Worm (Caenorhabditis elegans): Measurements from ENCODE around the gene clec-198.

clec-198 gene

DNA sequence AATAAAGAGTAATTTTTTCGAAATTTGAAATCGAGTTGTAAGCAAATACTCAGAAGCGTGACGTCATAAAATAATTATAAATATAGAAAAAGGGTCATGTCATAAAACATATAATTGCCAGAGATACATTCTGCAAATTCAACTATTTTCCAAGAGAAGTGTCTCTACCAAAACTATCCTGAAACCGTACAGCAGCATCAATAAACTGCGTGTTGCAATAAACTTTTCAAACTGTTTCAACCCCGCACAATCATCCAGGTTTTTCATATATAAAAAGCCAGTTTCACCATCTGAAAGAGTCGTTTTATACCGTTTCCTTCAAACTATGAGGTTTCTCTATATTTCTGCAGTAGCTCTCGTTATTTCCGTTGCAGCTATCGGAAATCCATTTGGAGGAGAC lies 3.5 kb upstream of the clec-198 start, which contains the start of gene C49C3.11:
C49C3.11 (plus strand) TSS at position 301 of the 400 bp plus-strand sequence.
- TF ChIP-seq lsy-12 (tag; optimal IDR thresholded peaks at IDR 0.05) (no peak), daf-12 (tag; optimal IDR thresholded peaks at IDR 0.05) (no peak), eor-1 (tag; optimal IDR thresholded peaks at IDR 0.05) (no peak), ceh-9 (tag; optimal IDR thresholded peaks at IDR 0.05) (no peak), mml-1 (tag; optimal IDR thresholded peaks at IDR 0.05) (no peak), egl-5 (tag; optimal IDR thresholded peaks at IDR 0.05) (no peak), aly-2 (tag; optimal IDR thresholded peaks at IDR 0.05) (no peak), ceh-82 (tag; optimal IDR thresholded peaks at IDR 0.05) (no peak), fos-1 (tag; optimal IDR thresholded peaks at IDR 0.05) (no peak), nhr-25 (tag; optimal IDR thresholded peaks at IDR 0.05) (no peak), nhr-23 (tag; optimal IDR thresholded peaks at IDR 0.05) (no peak), nhr-67 (tag; optimal IDR thresholded peaks at IDR 0.05) (no peak), zag-1 (tag; optimal IDR thresholded peaks at IDR 0.05) (no peak), pha-4 (tag; optimal IDR thresholded peaks at IDR 0.05) (no peak), jun-1 (tag; optimal IDR thresholded peaks at IDR 0.05) (no peak), snpc-4 (tag; optimal IDR thresholded peaks at IDR 0.05) (no peak), nhr-77 (tag; optimal IDR thresholded peaks at IDR 0.05) (no peak), nhr-76 (tag; optimal IDR thresholded peaks at IDR 0.05) (no peak)

DNA sequence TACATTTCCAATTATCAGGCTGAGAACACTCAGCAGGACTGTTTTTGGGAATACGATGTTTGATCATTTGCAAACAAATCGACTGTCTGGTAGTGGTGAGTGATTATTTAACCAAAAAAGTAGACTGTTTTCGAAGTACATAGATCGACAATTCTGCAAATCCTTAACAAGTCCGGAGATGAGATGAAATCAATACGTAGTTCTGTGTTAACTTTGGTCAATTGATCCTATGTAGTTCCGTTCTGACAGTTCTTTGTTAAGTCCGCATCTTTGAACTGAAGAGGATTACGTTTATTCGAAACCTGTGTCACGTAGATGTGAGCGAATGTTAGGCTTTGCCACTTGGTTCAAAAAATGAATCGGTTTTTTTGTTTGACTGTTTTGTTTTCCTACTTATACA lies 4.6 kb downstream of the clec-198 start, which contains the start of gene clec-199:
clec-199 (plus strand) TSS at position 301 of the 400 bp plus-strand sequence.
- TF ChIP-seq R02D3.7 (tag; optimal IDR thresholded peaks at IDR 0.05) (no peak), nhr-76 (tag; optimal IDR thresholded peaks at IDR 0.05) (no peak)

DNA sequence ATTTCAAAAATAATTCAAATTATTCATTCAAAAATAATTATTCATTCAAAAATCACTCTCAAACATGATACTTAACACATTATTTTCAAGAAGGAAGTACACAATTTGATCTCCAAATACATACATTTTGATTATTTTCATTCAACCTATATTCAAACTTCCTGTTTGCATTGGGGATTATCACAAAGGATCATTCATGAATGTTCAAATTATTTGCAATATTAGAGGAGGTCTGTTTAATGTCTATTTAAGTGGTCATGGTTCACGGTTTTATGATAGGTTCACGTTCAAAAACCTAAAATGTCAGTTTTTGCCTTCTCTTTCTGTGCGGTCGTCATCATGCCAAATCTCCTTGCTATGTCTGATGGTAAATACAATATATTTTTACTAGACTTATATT lies 14.2 kb downstream of the clec-198 start, which contains the start of gene clec-202:
clec-202 (plus strand) TSS at position 301 of the 400 bp plus-strand sequence.
- no peak for TF ChIP-seq nhr-43 (tag; optimal IDR thresholded peaks at IDR 0.05; ENCODE audit: poor library complexity, severe bottlenecking)
- TF ChIP-seq nhr-28 (tag; optimal IDR thresholded peaks at IDR 0.05), result no peak
- TF ChIP-seq nhr-25 (tag; optimal IDR thresholded peaks at IDR 0.05), result no peak
- no peak for TF ChIP-seq skn-1 (tag; optimal IDR thresholded peaks at IDR 0.05)
- no peak for TF ChIP-seq snpc-4 (tag; optimal IDR thresholded peaks at IDR 0.05)
- TF ChIP-seq ztf-11 (tag; optimal IDR thresholded peaks at IDR 0.05), result no peak
- TF ChIP-seq nfya-1 (tag; optimal IDR thresholded peaks at IDR 0.05; ENCODE audit: insufficient read depth), result no peak
- TF ChIP-seq nhr-76 (tag; optimal IDR thresholded peaks at IDR 0.05), result no peak
- TF ChIP-seq tbx-2 (tag; optimal IDR thresholded peaks at IDR 0.05), result no peak
- no peak for TF ChIP-seq ceh-82 (tag; optimal IDR thresholded peaks at IDR 0.05)
- TF ChIP-seq fkh-10 (GFP tag; optimal IDR thresholded peaks at IDR 0.05), result no peak

DNA sequence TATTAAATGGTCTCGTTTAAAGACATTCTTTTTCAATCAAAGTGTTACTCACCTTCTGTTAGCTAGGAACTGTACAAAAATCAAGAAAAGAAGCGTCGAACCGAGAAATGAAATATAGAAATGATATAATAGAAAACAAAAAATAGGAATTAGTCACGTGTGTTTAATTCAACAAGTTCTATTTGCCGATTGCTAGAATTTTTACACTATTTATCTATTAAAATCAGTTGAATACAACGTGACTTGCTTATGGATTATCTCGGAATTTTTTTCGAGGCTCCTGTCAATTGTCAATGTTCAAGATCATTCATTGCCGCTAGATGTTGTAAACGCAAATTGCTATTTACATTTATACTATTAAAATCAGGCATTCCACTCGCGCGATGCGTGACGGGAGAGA lies 20.3 kb downstream of the clec-198 start, which contains the start of gene zipt-17:
zipt-17 (minus strand) TSS at position 101 of the 400 bp plus-strand sequence.
- TF ChIP-seq egl-27 (tag; optimal IDR thresholded peaks at IDR 0.05), result no peak
- TF ChIP-seq nhr-237 (tag; optimal IDR thresholded peaks at IDR 0.05), result no peak
- TF ChIP-seq nhr-77 (tag; optimal IDR thresholded peaks at IDR 0.05), result no peak

DNA sequence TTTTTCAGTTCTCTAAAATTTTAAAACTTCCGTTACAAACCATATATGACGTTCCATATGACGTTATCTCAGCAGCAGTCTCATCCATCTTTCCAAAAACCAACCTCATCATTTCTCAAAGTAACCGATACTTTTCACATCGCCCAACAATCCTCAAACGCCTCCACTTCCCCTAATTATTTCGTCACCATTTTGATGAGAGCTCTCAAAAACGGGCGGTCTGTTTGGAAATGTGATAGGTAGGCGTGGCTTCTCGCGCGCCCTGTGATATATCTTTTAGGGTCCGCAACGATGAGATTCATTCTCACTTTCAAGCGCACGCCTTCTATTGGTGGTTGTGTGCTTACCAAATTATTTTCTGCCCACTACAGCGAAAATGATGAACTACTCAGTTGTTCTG lies 21.3 kb downstream of the clec-198 start, which contains the start of gene trh-1:
trh-1 (plus strand) TSS at position 301 of the 400 bp plus-strand sequence.
- TF ChIP-seq nhr-28 (tag; optimal IDR thresholded peaks at IDR 0.05) (no peak), hmg-11 (tag; optimal IDR thresholded peaks at IDR 0.05) (no peak), lsy-12 (tag; optimal IDR thresholded peaks at IDR 0.05) (no peak), elt-3 (tag; optimal IDR thresholded peaks at IDR 0.05) (no peak), elt-2 (tag; optimal IDR thresholded peaks at IDR 0.05) (no peak), unc-39 (tag; optimal IDR thresholded peaks at IDR 0.05) (no peak), aly-2 (tag; optimal IDR thresholded peaks at IDR 0.05) (no peak), ztf-11 (tag; optimal IDR thresholded peaks at IDR 0.05) (no peak), unc-62 (GFP tag; optimal IDR thresholded peaks at IDR 0.05) (no peak), zag-1 (tag; optimal IDR thresholded peaks at IDR 0.05) (no peak), egl-27 (tag; optimal IDR thresholded peaks at IDR 0.05) (no peak), fos-1 (tag; optimal IDR thresholded peaks at IDR 0.05) (no peak), nhr-237 (tag; optimal IDR thresholded peaks at IDR 0.05) (no peak)
